Worm (Caenorhabditis elegans) whole organism, L1 larva: ENCODE results near the gene cor-1.

Experiments
- C04F5.9 ChIP-seq: sonication (generic microtip); optimal IDR thresholded peaks from 2 replicates; lab custom pipeline; 2016; ENCODE audit warnings: missing genetic modification characterization, missing compliant biosample characterization
- Y116A8C.19 ChIP-seq: sonication (generic microtip); optimal IDR thresholded peaks from 2 replicates; lab custom pipeline; 2016; ENCODE audit warnings: missing compliant biosample characterization, missing genetic modification characterization, borderline replicate concordance
- aha-1 ChIP-seq: fragments of 150-350 bp; optimal IDR thresholded peaks from 2 replicates; lab custom pipeline; 2014; ENCODE audit warnings: missing biosample characterization, missing genetic modification characterization
- aly-2 ChIP-seq: fragments of 150-350 bp; optimal IDR thresholded peaks from 2 replicates; lab custom pipeline; 2014; ENCODE audit warnings: missing biosample characterization, missing genetic modification characterization
- ama-1 ChIP-seq: fragments of 150-350 bp; optimal IDR thresholded peaks from 2 replicates; lab custom pipeline; 2014
- blmp-1 ChIP-seq: fragments of 150-350 bp; optimal IDR thresholded peaks from 2 replicates; lab custom pipeline; 2014; ENCODE audit warnings: missing biosample characterization, missing genetic modification characterization
- ceh-88 ChIP-seq: fragments of 200-800 bp; sonication (Bioruptor generic); IDR thresholded peaks from 2 replicates; pipeline ENCODE4 v1.3.6; 2022; ENCODE audit warnings: missing genetic modification characterization, missing compliant biosample characterization
- ces-1 ChIP-seq: fragments of 150-350 bp; optimal IDR thresholded peaks from 2 replicates; lab custom pipeline; 2014; ENCODE audit warnings: missing biosample characterization, missing genetic modification reagents, missing genetic modification characterization
- dsc-1 ChIP-seq: sonication (generic microtip); optimal IDR thresholded peaks from 2 replicates; lab custom pipeline; 2016; ENCODE audit warnings: mild to moderate bottlenecking, missing genetic modification characterization, missing compliant biosample characterization
- efl-1 ChIP-seq, 4 experiments: fragments of 150-350 bp; optimal IDR thresholded peaks in 3 of 4; peaks in 1 of 4; 1 replicate in 1 of 4; 2 replicates in 3 of 4; lab custom pipeline; 2014; ENCODE audit warnings: missing biosample characterization in 2 of 4, missing genetic modification characterization in 2 of 4, missing genetic modification reagents in 2 of 4
- efl-3 ChIP-seq: fragments of 200-800 bp; sonication (Bioruptor generic); optimal IDR thresholded peaks from 2 replicates; lab custom pipeline; 2018; ENCODE audit warnings: mild to moderate bottlenecking, missing genetic modification characterization, missing compliant biosample characterization
- egl-13 ChIP-seq: sonication (generic microtip); optimal IDR thresholded peaks from 2 replicates; lab custom pipeline; 2016; ENCODE audit warnings: missing genotype, missing genetic modification reagents, missing genetic modification characterization, missing compliant biosample characterization
- egl-27 ChIP-seq, 2 experiments: fragments of 150-350 bp in 1 of 2; sonication (generic microtip); optimal IDR thresholded peaks; 3 replicates each; lab custom pipeline; 2017 to 2018; ENCODE audit warnings: missing biosample characterization in 2 of 2, missing genetic modification characterization in 2 of 2, missing genetic modification reagents in 2 of 2
- elt-3 ChIP-seq, 6 experiments: fragments of 150-350 bp in 1 of 6; sonication (generic microtip); optimal IDR thresholded peaks; 2 replicates each; lab custom pipeline; 2017 to 2018; ENCODE audit warnings: missing biosample characterization in 6 of 6, missing genetic modification characterization in 6 of 6, inconsistent platforms in 1 of 6
- ets-5 ChIP-seq: fragments of 200-800 bp; sonication (Bioruptor generic); IDR thresholded peaks from 2 replicates; pipeline ENCODE4 v1.3.6; 2022; ENCODE audit warnings: missing genetic modification characterization, missing compliant biosample characterization
- fkh-10 ChIP-seq: sonication (generic microtip); optimal IDR thresholded peaks from 2 replicates; lab custom pipeline; 2017; ENCODE audit warnings: missing biosample characterization, missing genetic modification reagents, missing genetic modification characterization
- fkh-8 ChIP-seq: sonication (generic microtip); optimal IDR thresholded peaks from 2 replicates; lab custom pipeline; 2016; ENCODE audit warnings: mild to moderate bottlenecking, missing genetic modification characterization, missing compliant biosample characterization
- fos-1 ChIP-seq: fragments of 150-350 bp; optimal IDR thresholded peaks from 2 replicates; lab custom pipeline; 2014; ENCODE audit warnings: missing biosample characterization, missing genetic modification characterization
- grh-1 ChIP-seq: fragments of 200-800 bp; sonication (Bioruptor generic); IDR thresholded peaks from 2 replicates; pipeline ENCODE4 v1.3.6; 2022; ENCODE audit warnings: missing genetic modification reagents, missing genetic modification characterization, missing compliant biosample characterization
- hlh-17 ChIP-seq: fragments of 200-800 bp; sonication (Bioruptor generic); optimal IDR thresholded peaks from 2 replicates; lab custom pipeline; 2018; ENCODE audit warnings: missing genetic modification characterization, mild to moderate bottlenecking, missing compliant biosample characterization, moderate library complexity, borderline replicate concordance
- hpl-2 ChIP-seq: fragments of 150-350 bp; optimal IDR thresholded peaks from 2 replicates; lab custom pipeline; 2014; ENCODE audit warnings: missing biosample characterization, missing genetic modification reagents, missing genetic modification characterization
- isw-1 ChIP-seq: fragments of 200-800 bp; sonication (Bioruptor generic); IDR thresholded peaks from 2 replicates; pipeline ENCODE4 v1.3.6; 2022; ENCODE audit warnings: missing genetic modification characterization, missing compliant biosample characterization
- lin-15B ChIP-seq: fragments of 150-350 bp; sonication (generic microtip); optimal IDR thresholded peaks from 3 replicates; lab custom pipeline; 2014; ENCODE audit warnings: missing biosample characterization, missing genetic modification characterization
- lir-3 ChIP-seq: sonication (generic microtip); optimal IDR thresholded peaks from 2 replicates; lab custom pipeline; 2016; ENCODE audit warnings: mild to moderate bottlenecking, missing genetic modification characterization, moderate library complexity, missing compliant biosample characterization; ENCODE audit not compliant: poor library complexity
- lsy-2 ChIP-seq, 2 experiments: fragments of 150-350 bp; optimal IDR thresholded peaks; 2 replicates each; lab custom pipeline; 2014; ENCODE audit warnings: missing biosample characterization in 2 of 2, missing genetic modification characterization in 2 of 2
- mdl-1 ChIP-seq, 2 experiments: fragments of 150-350 bp; optimal IDR thresholded peaks; 2 replicates each; lab custom pipeline; 2014 to 2017; ENCODE audit warnings: missing biosample characterization in 2 of 2, missing genetic modification characterization in 2 of 2, inconsistent platforms in 1 of 2
- mef-2 ChIP-seq: fragments of 150-350 bp; optimal IDR thresholded peaks from 2 replicates; lab custom pipeline; 2014; ENCODE audit warnings: missing biosample characterization, missing genetic modification characterization
- mep-1 ChIP-seq: fragments of 150-350 bp; optimal IDR thresholded peaks from 2 replicates; lab custom pipeline; 2014; ENCODE audit warnings: missing biosample characterization, missing genetic modification characterization
- nhr-11 ChIP-seq: fragments of 150-350 bp; optimal IDR thresholded peaks from 2 replicates; lab custom pipeline; 2014; ENCODE audit warnings: missing biosample characterization, missing genetic modification characterization
- nhr-19 ChIP-seq: fragments of 200-800 bp; sonication (Bioruptor generic); conservative IDR thresholded peaks from 2 replicates; pipeline ENCODE4 v1.3.6; 2022; ENCODE audit warnings: missing genetic modification characterization, missing compliant biosample characterization
- nhr-47 ChIP-seq: sonication (generic microtip); optimal IDR thresholded peaks from 2 replicates; lab custom pipeline; 2016; ENCODE audit warnings: mild to moderate bottlenecking, missing genetic modification characterization, moderate library complexity, missing compliant biosample characterization
- nhr-71 ChIP-seq: sonication (generic microtip); optimal IDR thresholded peaks from 2 replicates; lab custom pipeline; 2016; ENCODE audit warnings: mild to moderate bottlenecking, missing genetic modification characterization, moderate library complexity, missing compliant biosample characterization
- nhr-77 ChIP-seq: fragments of 150-350 bp; optimal IDR thresholded peaks from 2 replicates; lab custom pipeline; 2014; ENCODE audit warnings: missing biosample characterization, missing genetic modification characterization
- nhr-85 ChIP-seq: sonication (generic microtip); peaks from one replicate; lab custom pipeline; 2016; ENCODE audit warnings: missing genetic modification characterization, inconsistent platforms, missing compliant biosample characterization
- nhr-90 ChIP-seq: sonication (generic microtip); optimal IDR thresholded peaks from 2 replicates; lab custom pipeline; 2016; ENCODE audit warnings: mild to moderate bottlenecking, missing genetic modification characterization, missing compliant biosample characterization; ENCODE audit not compliant: poor library complexity
- pag-3 ChIP-seq: sonication (generic microtip); optimal IDR thresholded peaks from 2 replicates; lab custom pipeline; 2017; ENCODE audit warnings: missing genetic modification characterization, mild to moderate bottlenecking, missing compliant biosample characterization, antibody characterized with exemption, borderline replicate concordance; ENCODE audit not compliant: insufficient read depth
- pax-3 ChIP-seq: fragments of 200-800 bp; sonication (Bioruptor generic); optimal IDR thresholded peaks from 2 replicates; lab custom pipeline; 2018; ENCODE audit warnings: mild to moderate bottlenecking, missing genetic modification characterization, moderate library complexity, missing compliant biosample characterization
- pqm-1 ChIP-seq: sonication (generic microtip); optimal IDR thresholded peaks from 3 replicates; lab custom pipeline; 2017; ENCODE audit warnings: missing biosample characterization, missing genetic modification characterization
- rnt-1 ChIP-seq: sonication (generic microtip); optimal IDR thresholded peaks from 2 replicates; lab custom pipeline; 2016; ENCODE audit warnings: mild to moderate bottlenecking, missing genetic modification characterization, moderate library complexity, missing compliant biosample characterization
- skn-1 ChIP-seq: fragments of 150-350 bp; optimal IDR thresholded peaks from 2 replicates; lab custom pipeline; 2014; ENCODE audit warnings: missing biosample characterization, missing genetic modification characterization
- snpc-4 ChIP-seq: fragments of 150-350 bp; optimal IDR thresholded peaks from 2 replicates; lab custom pipeline; 2014; ENCODE audit warnings: missing biosample characterization, missing genetic modification characterization
- snu-23 ChIP-seq: sonication (generic microtip); optimal IDR thresholded peaks from 2 replicates; lab custom pipeline; 2016; ENCODE audit warnings: missing genetic modification characterization, missing compliant biosample characterization
- sox-4 ChIP-seq: sonication (generic microtip); optimal IDR thresholded peaks from 2 replicates; lab custom pipeline; 2016; ENCODE audit warnings: missing genetic modification characterization, missing compliant biosample characterization
- sup-37 ChIP-seq: fragments of 200-800 bp; sonication (Bioruptor generic); optimal IDR thresholded peaks from 2 replicates; lab custom pipeline; 2018; ENCODE audit warnings: mild to moderate bottlenecking, missing genetic modification characterization, missing compliant biosample characterization
- swsn-7 ChIP-seq: sonication (generic microtip); optimal IDR thresholded peaks from 2 replicates; lab custom pipeline; 2016; ENCODE audit warnings: missing genetic modification characterization, missing compliant biosample characterization
- tbx-2 ChIP-seq: sonication (generic microtip); optimal IDR thresholded peaks from 2 replicates; lab custom pipeline; 2016; ENCODE audit warnings: missing genetic modification characterization, missing compliant biosample characterization
- unc-86 ChIP-seq: sonication (generic microtip); optimal IDR thresholded peaks from 2 replicates; lab custom pipeline; 2016; ENCODE audit warnings: missing genetic modification characterization, missing compliant biosample characterization
- xbp-1 ChIP-seq: sonication (generic microtip); optimal IDR thresholded peaks from 2 replicates; lab custom pipeline; 2016; ENCODE audit warnings: missing genetic modification characterization, missing compliant biosample characterization
- zag-1 ChIP-seq: fragments of 150-350 bp; optimal IDR thresholded peaks from 2 replicates; lab custom pipeline; 2014; ENCODE audit warnings: missing biosample characterization, missing genetic modification characterization
- zip-4 ChIP-seq: fragments of 200-800 bp; sonication (Bioruptor generic); optimal IDR thresholded peaks from 2 replicates; lab custom pipeline; 2018; ENCODE audit warnings: mild to moderate bottlenecking, missing genetic modification characterization, moderate library complexity, missing compliant biosample characterization
- ztf-11 ChIP-seq, 2 experiments: sonication (generic microtip); optimal IDR thresholded peaks; 2 replicates each; lab custom pipeline; 2016 to 2017; ENCODE audit warnings: missing genetic modification characterization in 2 of 2, missing biosample characterization in 1 of 2, missing compliant biosample characterization in 1 of 2
- ztf-4 ChIP-seq: fragments of 150-350 bp; optimal IDR thresholded peaks from 2 replicates; lab custom pipeline; 2014; ENCODE audit warnings: missing biosample characterization, missing genetic modification characterization

cor-1 gene

DNA sequence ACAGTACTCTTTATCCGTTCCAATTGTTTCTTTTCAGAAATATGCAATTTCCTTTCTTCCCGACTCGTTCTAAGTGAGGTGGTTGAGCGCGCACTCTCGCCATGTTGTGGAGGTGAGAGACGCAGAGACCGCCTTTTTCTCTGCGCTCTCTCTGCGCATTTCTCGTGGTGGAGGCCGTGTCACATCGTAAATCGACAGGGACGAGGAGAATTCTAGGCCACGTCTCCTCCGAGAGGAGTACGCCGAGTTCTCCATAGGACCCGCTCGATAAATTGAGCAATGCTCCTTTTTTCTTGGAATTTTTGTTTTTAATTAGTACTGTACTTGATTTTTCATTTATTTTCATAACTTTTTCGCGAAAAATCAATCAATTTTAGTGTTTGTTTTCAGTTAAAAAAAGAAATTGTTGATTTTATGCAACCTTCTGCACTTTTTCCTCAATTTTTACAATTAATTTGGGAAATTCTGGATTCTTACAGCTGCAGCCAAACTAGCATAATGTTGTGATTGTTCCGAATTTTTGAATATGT, 21.9 kb downstream of the cor-1 start, which contains the start of gene cnk-1:
Gene cnk-1, plus strand, starts transcription at position 480 of the 530 bp plus-strand sequence.
- TF ChIP-seq egl-27 (tag; optimal IDR thresholded peaks at IDR 0.05; lab: Kevin White, UChicago) (no peak), pax-3 (tag; lab: Kevin White, UChicago) (peak; percentile 87), swsn-7 (tag; lab: Kevin White, UChicago) (peak; percentile 83), aly-2 (tag; lab: Kevin White, UChicago) (no peak), C04F5.9 (tag; lab: Kevin White, UChicago) (peak; percentile 76), ztf-4 (tag; lab: Kevin White, UChicago) (no peak), Y116A8C.19 (no peak), elt-3 (tag; optimal IDR thresholded peaks at IDR 0.05; lab: Kevin White, UChicago) (no peak), aha-1 (no peak), nhr-71 (tag; lab: Kevin White, UChicago) (peak; percentile 93), sup-37 (GFP tag; lab: Kevin White, UChicago) (peak; percentile 48), pqm-1 (tag; lab: Kevin White, UChicago) (no peak), lin-15B (tag; lab: Kevin White, UChicago) (peak; percentile 83), sox-4 (tag; lab: Kevin White, UChicago) (peak; percentile 88), zip-4 (peak; percentile 32), nhr-77 (tag; lab: Kevin White, UChicago) (peak; percentile 50), nhr-11 (tag; lab: Kevin White, UChicago) (no peak), lir-3 (peak; percentile 93), efl-3 (peak; percentile 7), hpl-2 (GFP tag; lab: Kevin White, UChicago) (no peak), fos-1 (tag; lab: Kevin White, UChicago) (no peak), zag-1 (no peak), dsc-1 (tag; lab: Kevin White, UChicago) (peak; percentile 87), ama-1 (no peak), skn-1 (peak; percentile 16), snu-23 (GFP tag; lab: Kevin White, UChicago) (peak; percentile 88), lsy-2 (tag; optimal IDR thresholded peaks at IDR 0.05; lab: Kevin White, UChicago) (peak; percentile 66 to 68), unc-86 (peak; percentile 87), grh-1 (GFP tag; lab: Robert Waterston, UW) (peak; percentile 96), hlh-17 (GFP tag; lab: Kevin White, UChicago) (no peak), mdl-1 (tag; optimal IDR thresholded peaks at IDR 0.05; lab: Kevin White, UChicago) (no peak), nhr-85 (tag; lab: Kevin White, UChicago) (peak; percentile 90), rnt-1 (tag; lab: Kevin White, UChicago) (peak; percentile 99), ceh-88 (GFP tag; lab: Robert Waterston, UW) (peak; percentile 95), nhr-47 (tag; lab: Kevin White, UChicago) (peak; percentile 96), mep-1 (tag; lab: Kevin White, UChicago) (peak; percentile 43), mef-2 (no peak), fkh-8 (tag; lab: Kevin White, UChicago) (peak; percentile 87), ets-5 (GFP tag; lab: Robert Waterston, UW) (peak; percentile 57; the same call in 1 of the 2 replicates), egl-13 (tag; lab: Kevin White, UChicago) (peak; percentile 83), tbx-2 (peak; percentile 94), xbp-1 (tag; lab: Kevin White, UChicago) (peak; percentile 80), fkh-10 (no peak), pag-3 (tag; lab: Kevin White, UChicago) (no peak), efl-1 (optimal IDR thresholded peaks at IDR 0.05; lab: Kevin White, UChicago) (peak; percentile 78 to 81), efl-1 (GFP tag; optimal IDR thresholded peaks at IDR 0.05 in 1 of 2; lab: Kevin White, UChicago) (peak; percentile 67 to 97), blmp-1 (tag; lab: Kevin White, UChicago) (no peak), isw-1 (GFP tag; lab: Robert Waterston, UW) (peak; percentile 98), ces-1 (GFP tag; lab: Kevin White, UChicago) (no peak), snpc-4 (no peak), nhr-90 (tag; lab: Kevin White, UChicago) (peak; percentile 93), ztf-11 (tag; optimal IDR thresholded peaks at IDR 0.05; lab: Kevin White, UChicago) (peak in 1 of 2 experiments; percentile 90), nhr-19 (GFP tag; lab: Robert Waterston, UW) (peak; percentile 98)
